Worm (Caenorhabditis elegans): ENCODE results near the gene F54C9.14.

The F54C9.14 gene

DNA sequence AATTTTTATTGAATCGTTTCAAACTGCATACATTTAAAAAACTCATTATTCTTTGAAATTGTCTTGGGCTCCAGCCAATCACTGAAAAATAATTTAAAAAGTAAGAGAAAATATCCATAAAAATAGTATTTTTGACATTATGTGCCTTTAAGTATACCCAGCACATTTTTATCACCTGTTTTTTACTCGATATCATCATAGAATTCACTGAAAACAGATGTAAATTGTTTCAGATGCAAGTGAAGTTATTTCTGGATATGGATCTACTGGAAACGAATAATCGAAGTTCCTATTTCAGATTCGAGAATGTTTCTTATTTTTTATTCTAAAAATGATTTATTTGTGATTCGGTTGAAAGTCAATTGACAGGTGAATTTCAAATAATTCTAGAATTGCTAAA, 7.5 kb upstream of the F54C9.14 start:
- TF ChIP-seq madf-10 (tag; optimal IDR thresholded peaks at IDR 0.05) (no peak), F52B5.7 (tag; optimal IDR thresholded peaks at IDR 0.05) (no peak), lin-40 (tag; optimal IDR thresholded peaks at IDR 0.05) (no peak), rpc-1 (optimal IDR thresholded peaks at IDR 0.05) (no peak), rpc-1 (tag; optimal IDR thresholded peaks at IDR 0.05) (no peak), him-1 (tag; optimal IDR thresholded peaks at IDR 0.05) (no peak), ztf-3 (GFP tag; optimal IDR thresholded peaks at IDR 0.05) (no peak), lsl-1 (GFP tag; optimal IDR thresholded peaks at IDR 0.05) (no peak), pbrm-1 (GFP tag; IDR thresholded peaks at IDR 0.05) (no peak), ceh-79 (tag; optimal IDR thresholded peaks at IDR 0.05) (no peak), K11D2.4 (GFP tag; IDR thresholded peaks at IDR 0.05) (no peak), C17E4.6 (GFP tag; IDR thresholded peaks at IDR 0.05) (no peak), K12H6.12 (tag; optimal IDR thresholded peaks at IDR 0.05) (no peak), bed-2 (GFP tag; IDR thresholded peaks at IDR 0.05) (no peak), F55B11.4 (tag; optimal IDR thresholded peaks at IDR 0.05; ENCODE audit: borderline replicate concordance, insufficient read depth) (no peak), sea-2 (GFP tag; IDR thresholded peaks at IDR 0.05) (no peak)

DNA sequence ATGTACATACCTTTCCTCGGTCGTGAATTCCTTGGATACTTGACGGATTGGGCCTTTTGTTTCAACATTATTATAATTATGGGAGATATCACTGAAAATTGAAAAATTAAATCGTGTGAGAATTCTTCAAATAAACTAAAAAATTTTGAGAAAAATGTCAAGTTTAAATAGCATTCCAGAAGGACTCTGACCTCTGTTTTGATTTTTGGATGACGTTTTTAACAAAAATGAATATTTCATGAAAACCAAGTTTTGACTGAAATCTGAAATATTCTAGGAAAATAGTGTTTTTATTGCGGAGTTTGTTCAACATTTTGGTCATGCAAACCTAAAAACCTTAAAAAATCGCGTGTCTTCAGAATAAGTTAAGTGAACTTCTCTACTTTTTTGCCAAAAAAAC, 5.9 kb upstream of the F54C9.14 start, which contains the start of gene glb-27:
TSS of gene glb-27 (minus strand) at position 101 of the 400 bp plus-strand sequence.
- no peak for TF ChIP-seq ets-4 (GFP tag; optimal IDR thresholded peaks at IDR 0.05)
- no peak for TF ChIP-seq nhr-120 (GFP tag; IDR thresholded peaks at IDR 0.05)
- no peak for TF ChIP-seq madf-6 (GFP tag; IDR thresholded peaks at IDR 0.05)
- no peak for TF ChIP-seq mel-28 (tag; optimal IDR thresholded peaks at IDR 0.05; ENCODE audit: borderline replicate concordance)
- TF ChIP-seq nfya-2 (GFP tag; IDR thresholded peaks at IDR 0.05): no peak
- no peak for TF ChIP-seq F23B12.7 (tag; optimal IDR thresholded peaks at IDR 0.05; ENCODE audit: insufficient read depth)
- TF ChIP-seq mxl-1 (tag; optimal IDR thresholded peaks at IDR 0.05): no peak

DNA sequence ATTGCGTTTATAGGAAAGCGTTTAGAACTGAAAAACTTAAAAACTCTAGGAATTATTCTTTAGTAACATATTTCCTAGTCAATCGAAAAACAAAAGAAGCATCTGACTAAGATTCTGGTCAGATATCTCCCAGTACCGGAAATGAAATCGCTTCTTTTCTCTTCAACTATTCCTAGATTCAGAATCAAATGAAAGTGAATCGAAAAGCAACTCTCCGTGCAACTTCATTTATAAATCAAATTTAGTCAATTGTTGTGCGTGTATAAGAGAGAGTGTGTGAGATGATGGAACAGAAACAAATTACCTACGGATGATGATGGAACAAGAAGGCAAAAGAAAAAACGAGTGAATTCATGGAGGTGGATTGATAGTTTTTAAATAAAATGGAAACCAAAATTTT, 2.9 kb upstream of the F54C9.14 start:
- no peak for TF ChIP-seq Y79H2A.3 (GFP tag; conservative IDR thresholded peaks at IDR 0.05)

DNA sequence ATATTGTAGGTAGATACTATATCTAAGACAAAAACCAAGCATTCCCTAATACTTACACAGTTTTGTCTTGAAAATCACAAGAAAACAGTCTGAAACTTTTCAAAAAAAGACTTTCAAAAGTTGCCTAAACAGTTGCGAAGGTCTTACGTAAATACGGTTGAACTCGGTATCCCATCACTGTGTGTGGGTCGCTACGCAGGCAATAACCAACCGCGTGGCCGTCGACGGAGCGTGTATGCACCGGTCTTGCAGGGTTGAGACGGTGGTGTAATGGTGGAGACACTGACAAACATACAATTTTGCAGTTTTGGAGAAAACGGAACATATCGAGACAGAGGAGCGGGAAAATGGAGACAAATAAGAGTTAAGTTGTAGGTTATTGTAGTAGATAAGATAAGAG, 875 bp upstream of the F54C9.14 start, which contains the start of gene iff-2:
TSS of gene iff-2 (minus strand) at position 141 of the 400 bp plus-strand sequence.
- TF ChIP-seq attf-3 (GFP tag; conservative IDR thresholded peaks at IDR 0.05) (peak; percentile 85), sdz-38 (tag; optimal IDR thresholded peaks at IDR 0.05) (no peak), ceh-58 (GFP tag; IDR thresholded peaks at IDR 0.05) (no peak), hmg-20 (GFP tag; IDR thresholded peaks at IDR 0.05) (no peak; the same call in 1 of the 2 replicates), atf-7 (tag; optimal IDR thresholded peaks at IDR 0.05) (peak; percentile 95), T07F8.4 (tag; optimal IDR thresholded peaks at IDR 0.05) (peak; percentile 65), ZK185.1 (tag; optimal IDR thresholded peaks at IDR 0.05; ENCODE audit: poor library complexity, severe bottlenecking) (peak; percentile 95), akir-1 (GFP tag; optimal IDR thresholded peaks at IDR 0.05) (peak; percentile 36), bed-2 (GFP tag; IDR thresholded peaks at IDR 0.05) (peak; percentile 84; the same call in 1 of the 2 replicates), nfyb-1 (GFP tag; IDR thresholded peaks at IDR 0.05) (peak; percentile 97), Y95B8A.8 (GFP tag; IDR thresholded peaks at IDR 0.05) (peak; percentile 92), K11D2.4 (GFP tag; IDR thresholded peaks at IDR 0.05) (peak; percentile 97), ztf-18 (tag; optimal IDR thresholded peaks at IDR 0.05) (peak; percentile 84), zfh-2 (GFP tag; conservative IDR thresholded peaks at IDR 0.05) (peak; percentile 95), madf-10 (tag; optimal IDR thresholded peaks at IDR 0.05) (peak; percentile 95), madf-8 (GFP tag; conservative IDR thresholded peaks at IDR 0.05) (no peak), F37B4.10 (GFP tag; IDR thresholded peaks at IDR 0.05) (0 out of 2 replicates have a peak, but pooled peaks have one; percentile 74), F10E7.11 (tag; optimal IDR thresholded peaks at IDR 0.05) (peak; percentile 23), mes-4 (tag; optimal IDR thresholded peaks at IDR 0.05) (no peak), F39B2.1 (GFP tag; IDR thresholded peaks at IDR 0.05) (no peak), F55B11.4 (tag; optimal IDR thresholded peaks at IDR 0.05; ENCODE audit: borderline replicate concordance, insufficient read depth) (no peak), nhr-27 (tag; optimal IDR thresholded peaks at IDR 0.05) (peak; percentile 62), unc-130 (GFP tag; optimal IDR thresholded peaks at IDR 0.05) (no peak), ceh-40 (GFP tag; IDR thresholded peaks at IDR 0.05) (0 out of 2 replicates have a peak, but pooled peaks have one; percentile 64), aptf-3 (GFP tag; IDR thresholded peaks at IDR 0.05) (no peak)

Data from whole organism, young adult.